Worm (Caenorhabditis elegans) whole organism, young adult: ENCODE results near the gene T21H3.5.

Source experiments
- D2030.7 ChIP-seq: fragments of 200-800 bp; sonication (Bioruptor generic); IDR thresholded peaks from 2 replicates; pipeline ENCODE4 v1.3.6; 2022; ENCODE audit warnings: missing genetic modification reagents, missing genetic modification characterization, missing compliant biosample characterization
- F39B2.1 ChIP-seq: fragments of 200-800 bp; sonication (Bioruptor generic); IDR thresholded peaks from 2 replicates; pipeline ENCODE4 v1.3.6; 2022; ENCODE audit warnings: missing genetic modification reagents, missing genetic modification characterization, missing compliant biosample characterization
- F55B11.4 ChIP-seq: sonication (generic microtip); optimal IDR thresholded peaks from 2 replicates; lab custom pipeline; 2016; ENCODE audit warnings: missing compliant biosample characterization, missing genetic modification characterization, borderline replicate concordance; ENCODE audit not compliant: insufficient read depth
- F57A8.1 ChIP-seq: fragments of 200-800 bp; sonication (Bioruptor generic); optimal IDR thresholded peaks from 2 replicates; lab custom pipeline; 2018; ENCODE audit warnings: mild to moderate bottlenecking, missing genetic modification characterization, moderate library complexity, missing compliant biosample characterization
- K11D2.4 ChIP-seq: fragments of 200-800 bp; sonication (Bioruptor generic); IDR thresholded peaks from 2 replicates; pipeline ENCODE4 v1.3.6; 2022; ENCODE audit warnings: missing genetic modification reagents, missing genetic modification characterization, missing compliant biosample characterization
- K12H6.12 ChIP-seq: fragments of 200-800 bp; sonication (Bioruptor generic); optimal IDR thresholded peaks from 2 replicates; lab custom pipeline; 2018; ENCODE audit warnings: mild to moderate bottlenecking, missing genetic modification characterization, missing compliant biosample characterization
- T07F8.4 ChIP-seq: sonication (generic microtip); optimal IDR thresholded peaks from 2 replicates; lab custom pipeline; 2016; ENCODE audit warnings: mild to moderate bottlenecking, missing genetic modification characterization, moderate library complexity, missing compliant biosample characterization
- Y53G8AR.9 ChIP-seq: fragments of 200-800 bp; sonication (Bioruptor generic); conservative IDR thresholded peaks from 2 replicates; pipeline ENCODE4 v1.3.6; 2022; ENCODE audit warnings: missing genetic modification reagents, missing genetic modification characterization, missing compliant biosample characterization
- aptf-3 ChIP-seq: fragments of 200-800 bp; sonication (Bioruptor generic); IDR thresholded peaks from 2 replicates; pipeline ENCODE4 v1.3.6; 2022; ENCODE audit warnings: missing genetic modification characterization, missing compliant biosample characterization
- attf-3 ChIP-seq: fragments of 200-800 bp; sonication (Bioruptor generic); conservative IDR thresholded peaks from 2 replicates; pipeline ENCODE4 v1.3.6; 2022; ENCODE audit warnings: missing genetic modification reagents, missing genetic modification characterization, missing compliant biosample characterization
- attf-5 ChIP-seq: fragments of 200-800 bp; sonication (Bioruptor generic); optimal IDR thresholded peaks from 2 replicates; lab custom pipeline; 2018; ENCODE audit warnings: mild to moderate bottlenecking, missing genetic modification characterization, missing compliant biosample characterization
- attf-6 ChIP-seq: fragments of 200-800 bp; sonication (Bioruptor generic); IDR thresholded peaks from 2 replicates; pipeline ENCODE4 v1.3.6; 2022; ENCODE audit warnings: missing genetic modification reagents, missing genetic modification characterization, missing compliant biosample characterization
- bed-1 ChIP-seq: fragments of 200-800 bp; sonication (Bioruptor generic); IDR thresholded peaks from 2 replicates; pipeline ENCODE4 v1.3.6; 2022; ENCODE audit warnings: missing genetic modification reagents, missing genetic modification characterization, missing compliant biosample characterization
- bed-2 ChIP-seq: fragments of 200-800 bp; sonication (Bioruptor generic); IDR thresholded peaks from 2 replicates; pipeline ENCODE4 v1.3.6; 2022; ENCODE audit warnings: missing genetic modification reagents, missing genetic modification characterization, missing compliant biosample characterization
- ccch-3 ChIP-seq: fragments of 200-800 bp; sonication (Bioruptor generic); optimal IDR thresholded peaks from 2 replicates; lab custom pipeline; 2018; ENCODE audit warnings: mild to moderate bottlenecking, missing genetic modification characterization, missing compliant biosample characterization
- ceh-91 ChIP-seq: fragments of 200-800 bp; sonication (Bioruptor generic); IDR thresholded peaks from 2 replicates; pipeline ENCODE4 v1.3.6; 2022; ENCODE audit warnings: missing genetic modification reagents, missing genetic modification characterization, missing compliant biosample characterization
- chd-7 ChIP-seq: sonication (generic microtip); optimal IDR thresholded peaks from 2 replicates; lab custom pipeline; 2016; ENCODE audit warnings: mild to moderate bottlenecking, missing genetic modification characterization, moderate library complexity, missing compliant biosample characterization
- die-1 ChIP-seq: sonication (generic microtip); optimal IDR thresholded peaks from 2 replicates; lab custom pipeline; 2016; ENCODE audit warnings: missing genotype, mild to moderate bottlenecking, missing genetic modification characterization, missing compliant biosample characterization
- dox-1 ChIP-seq: fragments of 200-800 bp; sonication (Bioruptor generic); IDR thresholded peaks from 2 replicates; pipeline ENCODE4 v1.3.6; 2022; ENCODE audit warnings: missing genetic modification reagents, missing genetic modification characterization, missing compliant biosample characterization
- dpl-1 ChIP-seq: fragments of 150-350 bp; optimal IDR thresholded peaks from 2 replicates; lab custom pipeline; 2014; ENCODE audit warnings: missing biosample characterization, missing genetic modification reagents, missing genetic modification characterization
- efl-1 ChIP-seq: fragments of 150-350 bp; optimal IDR thresholded peaks from 2 replicates; lab custom pipeline; 2014; ENCODE audit warnings: missing biosample characterization, missing genetic modification reagents, missing genetic modification characterization
- egl-44 ChIP-seq: fragments of 200-800 bp; sonication (Bioruptor generic); IDR thresholded peaks from 2 replicates; pipeline ENCODE4 v1.3.6; 2022; ENCODE audit warnings: missing genetic modification reagents, missing genetic modification characterization, missing compliant biosample characterization
- hlh-12 ChIP-seq: sonication (generic microtip); optimal IDR thresholded peaks from 2 replicates; lab custom pipeline; 2016; ENCODE audit warnings: missing genetic modification characterization, missing compliant biosample characterization
- hmg-1.2 ChIP-seq: fragments of 200-800 bp; sonication (Bioruptor generic); IDR thresholded peaks from 2 replicates; pipeline ENCODE4 v1.3.6; 2022; ENCODE audit warnings: missing genetic modification reagents, missing genetic modification characterization, missing compliant biosample characterization
- hsf-1 ChIP-seq: fragments of 200-800 bp; sonication (Bioruptor generic); IDR thresholded peaks from 2 replicates; pipeline ENCODE4 v1.3.6; 2022; ENCODE audit warnings: missing genetic modification reagents, missing genetic modification characterization, missing compliant biosample characterization
- let-526 ChIP-seq: fragments of 200-800 bp; sonication (Bioruptor generic); IDR thresholded peaks from 2 replicates; pipeline ENCODE4 v1.3.6; 2022; ENCODE audit warnings: missing genetic modification reagents, missing genetic modification characterization, missing compliant biosample characterization
- let-607 ChIP-seq, 2 experiments: fragments of 200-800 bp in 1 of 2; sonication (Bioruptor generic) in 1 of 2; sonication (generic microtip) in 1 of 2; optimal IDR thresholded peaks; 2 replicates each; lab custom pipeline; 2016 to 2018; ENCODE audit warnings: mild to moderate bottlenecking in 2 of 2, missing compliant biosample characterization in 2 of 2, missing genetic modification characterization in 2 of 2, moderate library complexity in 2 of 2, missing genotype in 1 of 2
- lin-26 ChIP-seq: fragments of 200-800 bp; sonication (Bioruptor generic); IDR thresholded peaks from 2 replicates; pipeline ENCODE4 v1.3.6; 2022; ENCODE audit warnings: missing genetic modification reagents, missing genetic modification characterization, missing compliant biosample characterization
- lin-54 ChIP-seq: fragments of 200-800 bp; sonication (Bioruptor generic); optimal IDR thresholded peaks from 2 replicates; lab custom pipeline; 2018; ENCODE audit warnings: mild to moderate bottlenecking, missing genetic modification characterization, missing compliant biosample characterization
- lsl-1 ChIP-seq: fragments of 200-800 bp; sonication (Bioruptor generic); optimal IDR thresholded peaks from 2 replicates; lab custom pipeline; 2018; ENCODE audit warnings: mild to moderate bottlenecking, missing genetic modification characterization, moderate library complexity, missing compliant biosample characterization
- lsy-27 ChIP-seq: sonication (generic microtip); optimal IDR thresholded peaks from 2 replicates; lab custom pipeline; 2017; ENCODE audit warnings: missing genetic modification characterization, mild to moderate bottlenecking, missing compliant biosample characterization, antibody characterized with exemption, missing genotype, borderline replicate concordance; ENCODE audit not compliant: insufficient read depth
- madf-6 ChIP-seq: fragments of 200-800 bp; sonication (Bioruptor generic); IDR thresholded peaks from 2 replicates; pipeline ENCODE4 v1.3.6; 2022; ENCODE audit warnings: missing genetic modification reagents, missing genetic modification characterization, missing compliant biosample characterization
- mxl-1 ChIP-seq: sonication (generic microtip); optimal IDR thresholded peaks from 2 replicates; lab custom pipeline; 2016; ENCODE audit warnings: missing genetic modification characterization, missing compliant biosample characterization
- nfyb-1 ChIP-seq: fragments of 200-800 bp; sonication (Bioruptor generic); IDR thresholded peaks from 2 replicates; pipeline ENCODE4 v1.3.6; 2022; ENCODE audit warnings: missing genetic modification reagents, missing genetic modification characterization, missing compliant biosample characterization
- nhr-80 ChIP-seq: sonication (generic microtip); optimal IDR thresholded peaks from 2 replicates; lab custom pipeline; 2016; ENCODE audit warnings: missing genetic modification characterization, missing compliant biosample characterization
- nhr-90 ChIP-seq: sonication (generic microtip); optimal IDR thresholded peaks from 2 replicates; lab custom pipeline; 2016; ENCODE audit warnings: missing genotype, mild to moderate bottlenecking, missing genetic modification characterization, missing compliant biosample characterization
- pbrm-1 ChIP-seq: fragments of 200-800 bp; sonication (Bioruptor generic); IDR thresholded peaks from 2 replicates; pipeline ENCODE4 v1.3.6; 2022; ENCODE audit warnings: missing genetic modification reagents, missing genetic modification characterization, missing compliant biosample characterization
- rec-8 ChIP-seq, 2 experiments: sonication (generic microtip); optimal IDR thresholded peaks; 2 replicates each; lab custom pipeline; 2016; ENCODE audit warnings: mild to moderate bottlenecking in 2 of 2, missing genetic modification characterization in 2 of 2, missing genetic modification reagents in 2 of 2, missing genotype in 2 of 2, missing biosample characterization in 1 of 2, missing compliant biosample characterization in 1 of 2, moderate library complexity in 1 of 2
- sea-2 ChIP-seq: fragments of 200-800 bp; sonication (Bioruptor generic); IDR thresholded peaks from 2 replicates; pipeline ENCODE4 v1.3.6; 2022; ENCODE audit warnings: missing genetic modification characterization, missing compliant biosample characterization
- snpc-1.3 ChIP-seq: sonication (generic microtip); optimal IDR thresholded peaks from 2 replicates; lab custom pipeline; 2017; ENCODE audit warnings: missing genetic modification characterization, mild to moderate bottlenecking, missing compliant biosample characterization, antibody characterized with exemption, moderate library complexity, missing genotype, missing genetic modification reagents; ENCODE audit not compliant: insufficient read depth
- snpc-3.4 ChIP-seq: sonication (generic microtip); optimal IDR thresholded peaks from 2 replicates; lab custom pipeline; 2017; ENCODE audit warnings: missing genetic modification characterization, mild to moderate bottlenecking, missing compliant biosample characterization, antibody characterized with exemption, moderate library complexity, missing genotype, missing genetic modification reagents
- somi-1 ChIP-seq: fragments of 200-800 bp; sonication (Bioruptor generic); optimal IDR thresholded peaks from 2 replicates; lab custom pipeline; 2018; ENCODE audit warnings: mild to moderate bottlenecking, missing genetic modification characterization, missing compliant biosample characterization
- sptf-2 ChIP-seq: fragments of 200-800 bp; sonication (Bioruptor generic); optimal IDR thresholded peaks from 2 replicates; lab custom pipeline; 2018; ENCODE audit warnings: mild to moderate bottlenecking, missing genetic modification characterization, missing compliant biosample characterization
- tbp1 ChIP-seq: fragments of 200-800 bp; sonication (Bioruptor generic); optimal IDR thresholded peaks from 2 replicates; lab custom pipeline; 2018; ENCODE audit warnings: mild to moderate bottlenecking, missing genetic modification characterization, missing compliant biosample characterization
- unc-130 ChIP-seq: sonication (generic microtip); optimal IDR thresholded peaks from 2 replicates; lab custom pipeline; 2016; ENCODE audit warnings: missing genetic modification reagents, missing genetic modification characterization, missing compliant biosample characterization
- ztf-26 ChIP-seq: sonication (generic microtip); optimal IDR thresholded peaks from 2 replicates; lab custom pipeline; 2017; ENCODE audit warnings: missing genetic modification characterization, missing compliant biosample characterization
- ztf-3 ChIP-seq: fragments of 200-800 bp; sonication (Bioruptor generic); optimal IDR thresholded peaks from 2 replicates; lab custom pipeline; 2018; ENCODE audit warnings: mild to moderate bottlenecking, missing genetic modification characterization, missing compliant biosample characterization
- ztf-6 ChIP-seq: fragments of 200-800 bp; sonication (Bioruptor generic); IDR thresholded peaks from 2 replicates; pipeline ENCODE4 v1.3.6; 2022; ENCODE audit warnings: missing genetic modification reagents, missing genetic modification characterization, missing compliant biosample characterization

The T21H3.5 gene

ce11 chrV:1153925-1154324, 10.2 kb downstream of the T21H3.5 start (continued):
- TF ChIP-seq F39B2.1 (GFP tag; lab: Robert Waterston, UW) (no peak), ztf-26 (tag; lab: Kevin White, UChicago) (no peak), let-607 (tag; optimal IDR thresholded peaks at IDR 0.05; lab: Kevin White, UChicago) (no peak), efl-1 (GFP tag; lab: Kevin White, UChicago) (no peak), lsl-1 (GFP tag; lab: Kevin White, UChicago) (no peak), hlh-12 (tag; lab: Kevin White, UChicago) (no peak), lsy-27 (tag; lab: Kevin White, UChicago) (no peak), nhr-90 (peak; percentile 27), rec-8 (tag; optimal IDR thresholded peaks at IDR 0.05; lab: Kevin White, UChicago) (peak in 1 of 2 experiments; percentile 16), lin-26 (no peak), dpl-1 (no peak), die-1 (tag; lab: Kevin White, UChicago) (peak; percentile 18), K11D2.4 (GFP tag; lab: Robert Waterston, UW) (no peak), mxl-1 (tag; lab: Kevin White, UChicago) (no peak), egl-44 (GFP tag; lab: Robert Waterston, UW) (0 out of 2 replicates have a peak, but pooled peaks have one; percentile 33), aptf-3 (GFP tag; lab: Robert Waterston, UW) (no peak), ztf-3 (GFP tag; lab: Kevin White, UChicago) (no peak), T07F8.4 (no peak), K12H6.12 (tag; lab: Kevin White, UChicago) (peak; percentile 58), D2030.7 (no peak), nfyb-1 (GFP tag; lab: Robert Waterston, UW) (peak; percentile 63), attf-3 (GFP tag; lab: Robert Waterston, UW) (no peak), madf-6 (GFP tag; lab: Robert Waterston, UW) (no peak), attf-6 (no peak), bed-1 (no peak), pbrm-1 (GFP tag; lab: Robert Waterston, UW) (no peak), dox-1 (GFP tag; lab: Robert Waterston, UW) (peak; percentile 75), Y53G8AR.9 (GFP tag; lab: Robert Waterston, UW) (0 out of 2 replicates have a peak, but pooled peaks have one; percentile 11), hmg-1.2 (GFP tag; lab: Robert Waterston, UW) (peak; percentile 27; the same call in 1 of the 2 replicates), somi-1 (GFP tag; lab: Kevin White, UChicago) (peak; percentile 21), snpc-1.3 (no peak), attf-5 (peak; percentile 78), ccch-3 (peak; percentile 19), unc-130 (no peak), bed-2 (GFP tag; lab: Robert Waterston, UW) (no peak), nhr-80 (tag; lab: Kevin White, UChicago) (peak; percentile 87), lin-54 (peak; percentile 5), sea-2 (GFP tag; lab: Robert Waterston, UW) (no peak), hsf-1 (GFP tag; lab: Robert Waterston, UW) (no peak), snpc-3.4 (tag; lab: Kevin White, UChicago) (no peak), F57A8.1 (peak; percentile 24), tbp1 (GFP tag; lab: Kevin White, UChicago) (peak; percentile 27), sptf-2 (no peak), F55B11.4 (no peak), let-526 (GFP tag; lab: Robert Waterston, UW) (0 out of 2 replicates have a peak, but pooled peaks have one; percentile 26), ceh-91 (GFP tag; lab: Robert Waterston, UW) (no peak), chd-7 (peak; percentile 67), ztf-6 (0 out of 2 replicates have a peak, but pooled peaks have one; percentile 37)
